Worm (Caenorhabditis elegans): ENCODE results near the gene W02H5.8.

Gene W02H5.8

DNA sequence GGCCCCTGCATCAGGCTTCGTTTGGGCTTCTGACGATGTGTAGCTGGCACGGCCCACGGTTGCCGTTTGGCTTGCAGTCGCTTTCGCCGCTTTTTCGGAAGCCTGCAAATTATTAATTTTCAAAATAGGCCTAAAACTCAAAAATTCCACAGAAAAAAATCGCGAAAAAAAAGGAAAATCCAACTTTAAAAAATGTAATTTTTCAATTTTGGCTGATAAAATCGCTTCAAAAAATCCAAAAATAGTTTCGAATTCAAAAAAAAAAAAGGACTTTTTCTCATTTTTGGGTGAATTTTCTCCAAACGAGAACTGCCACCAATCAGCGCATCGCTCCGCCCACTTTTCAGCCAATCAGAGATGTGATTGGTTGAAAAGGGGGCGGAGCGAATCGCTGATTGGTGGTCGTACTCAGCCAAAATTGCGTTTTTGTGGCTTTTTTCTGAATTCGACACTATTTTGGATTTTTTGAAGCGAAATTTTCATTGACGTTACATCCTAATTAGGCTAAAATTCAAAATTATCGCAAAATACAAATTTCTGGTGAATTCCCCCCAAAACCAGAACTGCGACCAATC lies 5.1 kb downstream of the W02H5.8 start:
- TF ChIP-seq hrde-1 (tag; optimal IDR thresholded peaks at IDR 0.05; ENCODE audit: borderline replicate concordance) (peak; percentile 13), lsl-1 (GFP tag; optimal IDR thresholded peaks at IDR 0.05) (no peak), egl-44 (GFP tag; IDR thresholded peaks at IDR 0.05) (0 out of 2 replicates have a peak, but pooled peaks have one; percentile 33), sea-2 (GFP tag; IDR thresholded peaks at IDR 0.05) (no peak), pha-4 (tag; optimal IDR thresholded peaks at IDR 0.05) (no peak), D2030.7 (GFP tag; IDR thresholded peaks at IDR 0.05) (no peak), hmg-1.2 (GFP tag; IDR thresholded peaks at IDR 0.05) (no peak), cebp-2 (GFP tag; IDR thresholded peaks at IDR 0.05) (no peak)

DNA sequence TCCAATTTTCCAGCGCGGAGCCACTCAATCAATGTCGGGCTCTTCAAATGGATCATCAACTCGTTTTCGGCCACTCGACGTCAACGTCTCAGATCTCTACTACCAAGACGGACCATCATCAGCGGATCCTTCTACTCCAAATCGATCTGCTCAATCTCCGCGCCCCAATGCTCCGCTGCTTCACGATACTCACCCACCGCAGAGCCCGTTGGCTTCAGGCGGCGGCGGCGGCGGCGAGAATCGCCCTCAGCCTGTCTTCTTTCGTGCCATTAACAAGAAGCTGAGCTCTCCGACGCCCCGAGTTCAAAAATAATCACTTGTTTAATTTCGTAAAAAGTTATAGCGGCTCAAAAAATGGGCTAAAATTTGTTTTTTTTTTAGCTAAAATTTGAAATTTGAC lies 6.4 kb downstream of the W02H5.8 start:
- TF ChIP-seq mcd-1 (GFP tag; IDR thresholded peaks at IDR 0.05) (no peak), B0035.1 (tag; optimal IDR thresholded peaks at IDR 0.05) (no peak), hsf-1 (GFP tag; IDR thresholded peaks at IDR 0.05) (no peak), F52B5.7 (tag; optimal IDR thresholded peaks at IDR 0.05) (no peak), attf-3 (GFP tag; conservative IDR thresholded peaks at IDR 0.05) (no peak), snpc-4 (GFP tag; optimal IDR thresholded peaks at IDR 0.05) (no peak), snpc-4 (tag; optimal IDR thresholded peaks at IDR 0.05) (no peak), egrh-3 (GFP tag; IDR thresholded peaks at IDR 0.05) (peak; percentile 35; the same call in 1 of the 2 replicates), hlh-12 (tag; optimal IDR thresholded peaks at IDR 0.05) (no peak), let-526 (GFP tag; IDR thresholded peaks at IDR 0.05) (no peak), efl-1 (GFP tag; optimal IDR thresholded peaks at IDR 0.05) (no peak), nhr-120 (GFP tag; IDR thresholded peaks at IDR 0.05) (0 out of 2 replicates have a peak, but pooled peaks have one; percentile 65), hrde-1 (tag; optimal IDR thresholded peaks at IDR 0.05; ENCODE audit: borderline replicate concordance) (no peak), bed-2 (GFP tag; IDR thresholded peaks at IDR 0.05) (no peak), atf-7 (tag; optimal IDR thresholded peaks at IDR 0.05) (no peak), snpc-1.3 (tag; optimal IDR thresholded peaks at IDR 0.05; ENCODE audit: insufficient read depth) (no peak), ztf-6 (GFP tag; IDR thresholded peaks at IDR 0.05) (no peak), nfyb-1 (GFP tag; IDR thresholded peaks at IDR 0.05) (peak; percentile 56; the same call in 1 of the 2 replicates), zfh-2 (GFP tag; conservative IDR thresholded peaks at IDR 0.05) (peak; percentile 85), lsl-1 (GFP tag; optimal IDR thresholded peaks at IDR 0.05) (no peak)

ce11 chrV:2639506-2639905 lies 13.0 kb downstream of the W02H5.8 start:
- TF ChIP-seq F37B4.10 (GFP tag; IDR thresholded peaks at IDR 0.05) = no peak
- TF ChIP-seq let-607 (tag; optimal IDR thresholded peaks at IDR 0.05) = no peak
- no peak for TF ChIP-seq madf-8 (GFP tag; conservative IDR thresholded peaks at IDR 0.05)
- peak; percentile 59; the same call in 1 of the 2 replicates for TF ChIP-seq zfh-2 (GFP tag; conservative IDR thresholded peaks at IDR 0.05)
- TF ChIP-seq egrh-3 (GFP tag; IDR thresholded peaks at IDR 0.05) = 0 out of 2 replicates have a peak, but pooled peaks have one; percentile 24
- no peak for TF ChIP-seq T07F8.4 (tag; optimal IDR thresholded peaks at IDR 0.05)
- TF ChIP-seq cebp-1 (GFP tag; IDR thresholded peaks at IDR 0.05) = no peak
- TF ChIP-seq cebp-1 (tag; optimal IDR thresholded peaks at IDR 0.05) = no peak
- TF ChIP-seq F57A8.1 (GFP tag; optimal IDR thresholded peaks at IDR 0.05) = no peak
- TF ChIP-seq F49E8.2 (tag; optimal IDR thresholded peaks at IDR 0.05; ENCODE audit: insufficient read depth) = no peak
- no peak for TF ChIP-seq tbp1 (GFP tag; optimal IDR thresholded peaks at IDR 0.05)
